Worm (Caenorhabditis elegans): ENCODE measurements around the gene col-96.

Gene col-96

ce11 chrIII:11737527-11737926, 31.0 kb upstream of the col-96 start, which contains the start of gene sup-1:
sup-1 (minus strand) TSS chrIII:11737627.
- TF ChIP-seq pat-9 (tag; optimal IDR thresholded peaks at IDR 0.05) = no peak
- no peak for TF ChIP-seq ceh-6 (GFP tag; optimal IDR thresholded peaks at IDR 0.05)
- no peak for TF ChIP-seq ceh-9 (tag; optimal IDR thresholded peaks at IDR 0.05)
- TF ChIP-seq hlh-8 (tag; optimal IDR thresholded peaks at IDR 0.05) = no peak
- no peak for TF ChIP-seq ceh-18 (tag; optimal IDR thresholded peaks at IDR 0.05)
- TF ChIP-seq pha-2 (tag; optimal IDR thresholded peaks at IDR 0.05) = no peak
- no peak for TF ChIP-seq pax-1 (tag; optimal IDR thresholded peaks at IDR 0.05)
- TF ChIP-seq gmeb-2 (tag; optimal IDR thresholded peaks at IDR 0.05) = no peak
- TF ChIP-seq unc-55 (GFP tag; optimal IDR thresholded peaks at IDR 0.05) = no peak
- no peak for TF ChIP-seq pqm-1 (tag; optimal IDR thresholded peaks at IDR 0.05)
- no peak for TF ChIP-seq ceh-34 (tag; optimal IDR thresholded peaks at IDR 0.05)
- TF ChIP-seq ttx-3 (tag; optimal IDR thresholded peaks at IDR 0.05) = no peak
- TF ChIP-seq madf-2 (tag; optimal IDR thresholded peaks at IDR 0.05) = no peak
- TF ChIP-seq mec-3 (tag; optimal IDR thresholded peaks at IDR 0.05; ENCODE audit: borderline replicate concordance) = no peak
- no peak for TF ChIP-seq ceh-48 (tag; optimal IDR thresholded peaks at IDR 0.05)
- TF ChIP-seq hlh-6 (tag; optimal IDR thresholded peaks at IDR 0.05) = no peak

ce11 chrIII:11732943-11733342, 26.4 kb upstream of the col-96 start:
- no peak for TF ChIP-seq hlh-30 (tag; optimal IDR thresholded peaks at IDR 0.05; ENCODE audit: insufficient read depth)
- peak; percentile 39 for TF ChIP-seq ceh-48 (tag; optimal IDR thresholded peaks at IDR 0.05)

ce11 chrIII:11732056-11732455, 25.5 kb upstream of the col-96 start, which contains the start of gene Y41C4A.21:
Y41C4A.21 (plus strand) TSS chrIII:11732356.
- TF ChIP-seq Y22D7AL.16 (tag; optimal IDR thresholded peaks at IDR 0.05) (no peak), K09A11.1 (tag; optimal IDR thresholded peaks at IDR 0.05; ENCODE audit: insufficient read depth) (no peak)

ce11 chrIII:11731491-11731890, 24.9 kb upstream of the col-96 start:
- TF ChIP-seq hlh-15 (tag; optimal IDR thresholded peaks at IDR 0.05) (no peak), nfya-1 (tag; optimal IDR thresholded peaks at IDR 0.05) (no peak), sox-2 (GFP tag; IDR thresholded peaks at IDR 0.05) (no peak)

ce11 chrIII:11730850-11731249, 24.3 kb upstream of the col-96 start:
- TF ChIP-seq pqm-1 (tag; optimal IDR thresholded peaks at IDR 0.05) (no peak), Y22D7AL.16 (tag; optimal IDR thresholded peaks at IDR 0.05) (no peak), elt-2 (tag; optimal IDR thresholded peaks at IDR 0.05) (no peak), ceh-2 (tag; optimal IDR thresholded peaks at IDR 0.05) (no peak), hlh-6 (tag; optimal IDR thresholded peaks at IDR 0.05) (no peak), fkh-10 (GFP tag; optimal IDR thresholded peaks at IDR 0.05) (no peak), mec-3 (tag; optimal IDR thresholded peaks at IDR 0.05; ENCODE audit: borderline replicate concordance) (no peak), C08G9.2 (tag; optimal IDR thresholded peaks at IDR 0.05) (no peak), madf-2 (tag; optimal IDR thresholded peaks at IDR 0.05) (no peak), ahr-1 (tag; optimal IDR thresholded peaks at IDR 0.05) (no peak), ets-4 (tag; optimal IDR thresholded peaks at IDR 0.05) (no peak), hlh-13 (GFP tag; optimal IDR thresholded peaks at IDR 0.05) (no peak), pax-1 (tag; optimal IDR thresholded peaks at IDR 0.05) (no peak), ceh-24 (tag; optimal IDR thresholded peaks at IDR 0.05) (no peak)

- TF ChIP-seq rnt-1 (tag; optimal IDR thresholded peaks at IDR 0.05) (no peak), sdc-2 (tag; optimal IDR thresholded peaks at IDR 0.05) (no peak), ama-1 (optimal IDR thresholded peaks at IDR 0.05) (no peak), nfya-1 (tag; optimal IDR thresholded peaks at IDR 0.05) (no peak), dmd-4 (tag; optimal IDR thresholded peaks at IDR 0.05; ENCODE audit: borderline replicate concordance) (no peak), madf-2 (tag; optimal IDR thresholded peaks at IDR 0.05) (no peak), lim-6 (tag; optimal IDR thresholded peaks at IDR 0.05) (no peak), ztf-16 (tag; optimal IDR thresholded peaks at IDR 0.05) (no peak), pat-9 (tag; optimal IDR thresholded peaks at IDR 0.05) (no peak), pqm-1 (tag; optimal IDR thresholded peaks at IDR 0.05) (no peak), ets-4 (tag; optimal IDR thresholded peaks at IDR 0.05) (no peak), ttx-3 (tag; optimal IDR thresholded peaks at IDR 0.05) (no peak), mec-3 (tag; optimal IDR thresholded peaks at IDR 0.05; ENCODE audit: borderline replicate concordance) (no peak), pag-3 (tag; optimal IDR thresholded peaks at IDR 0.05; ENCODE audit: borderline replicate concordance) (no peak), elt-2 (tag; optimal IDR thresholded peaks at IDR 0.05) (no peak), npax-4 (tag; optimal IDR thresholded peaks at IDR 0.05) (no peak), hlh-13 (GFP tag; optimal IDR thresholded peaks at IDR 0.05) (no peak), Y22D7AL.16 (tag; optimal IDR thresholded peaks at IDR 0.05) (no peak), tbx-7 (tag; optimal IDR thresholded peaks at IDR 0.05) (no peak), dve-1 (tag; optimal IDR thresholded peaks at IDR 0.05) (no peak)
Observed at ce11 chrIII:11730312-11730711, 23.7 kb upstream of the col-96 start, which contains the start of gene Y41C4A.18. Y41C4A.18 (plus strand) TSS chrIII:11730612.
